Fruit fly (Drosophila melanogaster) whole organism, wandering third instar larva: ENCODE results near the gene Egfrap.

Experiments used
- Abd-B ChIP-seq: fragments of >200 bp; optimal IDR thresholded peaks from 2 replicates; lab custom pipeline; 2017; ENCODE audit warnings: missing biosample characterization, missing genetic modification characterization
- CG32264 ChIP-seq: fragments of 200-800 bp; sonication (Bioruptor generic); optimal IDR thresholded peaks from 2 replicates; lab custom pipeline; 2016; ENCODE audit warnings: missing biosample characterization, missing genetic modification characterization
- Dif ChIP-seq: fragments of 200-275, 200-300 bp; sonication (Bioruptor generic); optimal IDR thresholded peaks from 2 replicates; lab custom pipeline; 2018; ENCODE audit warnings: missing biosample characterization, missing genetic modification characterization; ENCODE audit not compliant: partially characterized antibody
- Rel ChIP-seq, 2 experiments: fragments of 200-800 bp; sonication (Bioruptor generic) in 1 of 2; optimal IDR thresholded peaks; 2 replicates in 1 of 2; 3 replicates in 1 of 2; lab custom pipeline; 2016 to 2019; ENCODE audit warnings: mild to moderate bottlenecking in 2 of 2, missing biosample characterization in 2 of 2, missing genetic modification characterization in 2 of 2, moderate library complexity in 1 of 2
- foxo ChIP-seq, 2 experiments: fragments of 200-800 bp; sonication (Bioruptor generic); optimal IDR thresholded peaks; 2 replicates in 1 of 2; 3 replicates in 1 of 2; lab custom pipeline; 2016 to 2017; ENCODE audit warnings: missing biosample characterization in 2 of 2, missing genetic modification characterization in 2 of 2
- fru ChIP-seq: fragments of 200-800 bp; sonication (Bioruptor generic); optimal IDR thresholded peaks from 3 replicates; lab custom pipeline; 2016; ENCODE audit warnings: missing biosample characterization, mild to moderate bottlenecking, missing genetic modification characterization
- lola ChIP-seq: fragments of >200 bp; optimal IDR thresholded peaks from 2 replicates; lab custom pipeline; 2017; ENCODE audit warnings: missing biosample characterization, missing genetic modification characterization
- psq ChIP-seq: fragments of 200-800 bp; sonication (Bioruptor generic); optimal IDR thresholded peaks from 3 replicates; lab custom pipeline; 2017; ENCODE audit warnings: missing biosample characterization, mild to moderate bottlenecking, missing genetic modification characterization, moderate library complexity
- rgr ChIP-seq: fragments of 200-800 bp; sonication (Bioruptor generic); optimal IDR thresholded peaks from 3 replicates; lab custom pipeline; 2016; ENCODE audit warnings: missing biosample characterization, mild to moderate bottlenecking, missing genetic modification characterization
- sage ChIP-seq: fragments of 200-800 bp; sonication (Bioruptor generic); optimal IDR thresholded peaks from 2 replicates; lab custom pipeline; 2016; ENCODE audit warnings: missing biosample characterization, mild to moderate bottlenecking, missing genetic modification characterization
- sv ChIP-seq: fragments of 200-800 bp; sonication (Bioruptor generic); optimal IDR thresholded peaks from 3 replicates; lab custom pipeline; 2016; ENCODE audit warnings: missing biosample characterization, missing genetic modification characterization
- usp ChIP-seq: fragments of >200 bp; optimal IDR thresholded peaks from 2 replicates; lab custom pipeline; 2017; ENCODE audit warnings: missing biosample characterization, missing genetic modification characterization
- woc ChIP-seq: sonication (Bioruptor generic); optimal IDR thresholded peaks from 2 replicates; lab custom pipeline; 2016; ENCODE audit warnings: missing biosample characterization, mild to moderate bottlenecking, missing genetic modification characterization

- TF ChIP-seq sv (GFP tag; lab: Kevin White, UChicago) (no peak), Dif (GFP tag; lab: Kevin White, UChicago) (no peak), foxo (GFP tag; optimal IDR thresholded peaks at IDR 0.05; lab: Kevin White, UChicago) (no peak), CG32264 (no peak), fru (GFP tag; lab: Kevin White, UChicago) (no peak), Rel (GFP tag; optimal IDR thresholded peaks at IDR 0.05; lab: Kevin White, UChicago) (no peak), Rel (tag; optimal IDR thresholded peaks at IDR 0.05; lab: Kevin White, UChicago) (no peak), lola (GFP tag; lab: Kevin White, UChicago) (no peak), rgr (GFP tag; lab: Kevin White, UChicago) (no peak), psq (GFP tag; lab: Kevin White, UChicago) (no peak), sage (no peak), woc (no peak), usp (GFP tag; lab: Kevin White, UChicago) (no peak), Abd-B (no peak)
These were observed 42.5 kb upstream of the Egfrap start for dm6 chr3L:5992916-5993315.
